Worm (Caenorhabditis elegans) whole organism, late embryonic: Measurements from ENCODE around the gene C31H2.3.

Source experiments
- ahr-1 ChIP-seq: sonication (generic microtip); optimal IDR thresholded peaks from 2 replicates; lab custom pipeline; 2016; ENCODE audit warnings: missing genetic modification characterization, missing compliant biosample characterization
- ceh-14 ChIP-seq: sonication (generic microtip); optimal IDR thresholded peaks from 2 replicates; lab custom pipeline; 2016; ENCODE audit warnings: missing genotype, missing genetic modification characterization, missing compliant biosample characterization
- ceh-18 ChIP-seq: sonication (generic microtip); optimal IDR thresholded peaks from 2 replicates; lab custom pipeline; 2016; ENCODE audit warnings: missing genetic modification characterization, missing compliant biosample characterization
- ceh-2 ChIP-seq: sonication (generic microtip); optimal IDR thresholded peaks from 2 replicates; lab custom pipeline; 2016; ENCODE audit warnings: missing genotype, missing genetic modification characterization, missing compliant biosample characterization
- ceh-22 ChIP-seq: sonication (generic microtip); optimal IDR thresholded peaks from 2 replicates; lab custom pipeline; 2017; ENCODE audit warnings: missing biosample characterization, missing genetic modification characterization
- ceh-24 ChIP-seq: sonication (generic microtip); optimal IDR thresholded peaks from 2 replicates; lab custom pipeline; 2016; ENCODE audit warnings: mild to moderate bottlenecking, missing genetic modification characterization, missing compliant biosample characterization
- ceh-31 ChIP-seq: sonication (generic microtip); optimal IDR thresholded peaks from 2 replicates; lab custom pipeline; 2016; ENCODE audit warnings: missing genetic modification characterization, missing compliant biosample characterization
- ceh-34 ChIP-seq: sonication (generic microtip); optimal IDR thresholded peaks from 2 replicates; lab custom pipeline; 2016; ENCODE audit warnings: mild to moderate bottlenecking, missing genetic modification characterization, missing compliant biosample characterization
- che-1 ChIP-seq: sonication (generic microtip); optimal IDR thresholded peaks from 2 replicates; lab custom pipeline; 2016; ENCODE audit warnings: mild to moderate bottlenecking, missing genetic modification characterization, missing compliant biosample characterization
- dmd-4 ChIP-seq: sonication (generic microtip); optimal IDR thresholded peaks from 2 replicates; lab custom pipeline; 2016; ENCODE audit warnings: borderline replicate concordance, missing genetic modification characterization, missing compliant biosample characterization
- elt-4 ChIP-seq: sonication (generic microtip); optimal IDR thresholded peaks from 2 replicates; lab custom pipeline; 2016; ENCODE audit warnings: missing genetic modification characterization, missing compliant biosample characterization
- ets-4 ChIP-seq: sonication (generic microtip); optimal IDR thresholded peaks from 2 replicates; lab custom pipeline; 2016; ENCODE audit warnings: missing genetic modification characterization, missing compliant biosample characterization
- fax-1 ChIP-seq: sonication (generic microtip); optimal IDR thresholded peaks from 2 replicates; lab custom pipeline; 2016; ENCODE audit warnings: missing genotype, missing genetic modification characterization, missing compliant biosample characterization
- gmeb-2 ChIP-seq: sonication (generic microtip); optimal IDR thresholded peaks from 2 replicates; lab custom pipeline; 2016; ENCODE audit warnings: missing genetic modification characterization, inconsistent platforms, missing compliant biosample characterization
- hlh-13 ChIP-seq: fragments of 200-800 bp; sonication (Bioruptor generic); optimal IDR thresholded peaks from 2 replicates; lab custom pipeline; 2018; ENCODE audit warnings: mild to moderate bottlenecking, missing genetic modification characterization, missing compliant biosample characterization
- hlh-15 ChIP-seq: sonication (generic microtip); optimal IDR thresholded peaks from 2 replicates; lab custom pipeline; 2016; ENCODE audit warnings: missing genetic modification characterization, missing compliant biosample characterization
- hlh-30 ChIP-seq: sonication (generic microtip); optimal IDR thresholded peaks from 2 replicates; lab custom pipeline; 2017; ENCODE audit warnings: antibody characterized with exemption, missing genetic modification characterization, missing compliant biosample characterization; ENCODE audit not compliant: insufficient read depth
- hlh-6 ChIP-seq: sonication (generic microtip); optimal IDR thresholded peaks from 2 replicates; lab custom pipeline; 2016; ENCODE audit warnings: missing genotype, missing genetic modification characterization, missing compliant biosample characterization
- hlh-8 ChIP-seq: sonication (generic microtip); optimal IDR thresholded peaks from 2 replicates; lab custom pipeline; 2016; ENCODE audit warnings: missing genotype, missing genetic modification characterization, missing compliant biosample characterization
- lim-6 ChIP-seq: sonication (generic microtip); optimal IDR thresholded peaks from 2 replicates; lab custom pipeline; 2016; ENCODE audit warnings: missing genetic modification characterization, missing compliant biosample characterization
- mec-3 ChIP-seq: sonication (generic microtip); optimal IDR thresholded peaks from 2 replicates; lab custom pipeline; 2016; ENCODE audit warnings: borderline replicate concordance, missing genetic modification characterization, missing compliant biosample characterization
- nfya-1 ChIP-seq: sonication (generic microtip); optimal IDR thresholded peaks from 2 replicates; lab custom pipeline; 2017; ENCODE audit warnings: missing genetic modification characterization, mild to moderate bottlenecking, missing compliant biosample characterization, antibody characterized with exemption, moderate library complexity
- nhr-232 ChIP-seq: sonication (generic microtip); optimal IDR thresholded peaks from 2 replicates; lab custom pipeline; 2016; ENCODE audit warnings: missing genetic modification characterization, missing compliant biosample characterization
- odd-2 ChIP-seq: sonication (generic microtip); optimal IDR thresholded peaks from 2 replicates; lab custom pipeline; 2017; ENCODE audit warnings: antibody characterized with exemption, mild to moderate bottlenecking, missing genetic modification characterization, missing compliant biosample characterization
- pag-3 ChIP-seq: sonication (generic microtip); optimal IDR thresholded peaks from 2 replicates; lab custom pipeline; 2016; ENCODE audit warnings: missing compliant biosample characterization, missing genetic modification characterization, borderline replicate concordance
- pat-9 ChIP-seq: fragments of 200-800 bp; sonication (Bioruptor generic); optimal IDR thresholded peaks from 2 replicates; lab custom pipeline; 2018; ENCODE audit warnings: mild to moderate bottlenecking, missing genetic modification characterization, moderate library complexity, missing compliant biosample characterization
- pha-2 ChIP-seq: sonication (generic microtip); optimal IDR thresholded peaks from 2 replicates; lab custom pipeline; 2017; ENCODE audit warnings: mild to moderate bottlenecking, missing genetic modification characterization, missing compliant biosample characterization
- pros-1 ChIP-seq: fragments of 150-350 bp; optimal IDR thresholded peaks from 2 replicates; lab custom pipeline; 2014; ENCODE audit warnings: missing biosample characterization, missing genetic modification reagents, missing genetic modification characterization
- sox-4 ChIP-seq: sonication (generic microtip); optimal IDR thresholded peaks from 2 replicates; lab custom pipeline; 2017; ENCODE audit warnings: mild to moderate bottlenecking, missing genetic modification characterization, inconsistent platforms, missing compliant biosample characterization
- syd-9 ChIP-seq: sonication (generic microtip); optimal IDR thresholded peaks from 2 replicates; lab custom pipeline; 2016; ENCODE audit warnings: mild to moderate bottlenecking, missing genetic modification characterization, moderate library complexity, missing compliant biosample characterization
- tbx-2 ChIP-seq: sonication (generic microtip); optimal IDR thresholded peaks from 2 replicates; lab custom pipeline; 2016; ENCODE audit warnings: missing genetic modification characterization, missing compliant biosample characterization
- tbx-7 ChIP-seq: sonication (generic microtip); optimal IDR thresholded peaks from 2 replicates; lab custom pipeline; 2016; ENCODE audit warnings: missing genotype, missing genetic modification characterization, missing compliant biosample characterization
- ttx-3 ChIP-seq: sonication (generic microtip); optimal IDR thresholded peaks from 2 replicates; lab custom pipeline; 2016; ENCODE audit warnings: missing genetic modification reagents, missing genetic modification characterization, missing compliant biosample characterization
- unc-42 ChIP-seq: sonication (generic microtip); optimal IDR thresholded peaks from 2 replicates; lab custom pipeline; 2016; ENCODE audit warnings: missing genotype, missing genetic modification characterization, missing compliant biosample characterization
- unc-55 ChIP-seq: sonication (generic microtip); optimal IDR thresholded peaks from 2 replicates; lab custom pipeline; 2017; ENCODE audit warnings: missing biosample characterization, missing genetic modification reagents, missing genetic modification characterization
- unc-86 ChIP-seq: sonication (generic microtip); optimal IDR thresholded peaks from 2 replicates; lab custom pipeline; 2016; ENCODE audit warnings: missing genetic modification characterization, missing compliant biosample characterization
- zip-5 ChIP-seq: sonication (generic microtip); optimal IDR thresholded peaks from 2 replicates; lab custom pipeline; 2016; ENCODE audit warnings: missing genetic modification characterization, missing compliant biosample characterization
- ztf-16 ChIP-seq: sonication (generic microtip); optimal IDR thresholded peaks from 2 replicates; lab custom pipeline; 2017; ENCODE audit warnings: missing genetic modification characterization, missing compliant biosample characterization

The C31H2.3 gene

DNA sequence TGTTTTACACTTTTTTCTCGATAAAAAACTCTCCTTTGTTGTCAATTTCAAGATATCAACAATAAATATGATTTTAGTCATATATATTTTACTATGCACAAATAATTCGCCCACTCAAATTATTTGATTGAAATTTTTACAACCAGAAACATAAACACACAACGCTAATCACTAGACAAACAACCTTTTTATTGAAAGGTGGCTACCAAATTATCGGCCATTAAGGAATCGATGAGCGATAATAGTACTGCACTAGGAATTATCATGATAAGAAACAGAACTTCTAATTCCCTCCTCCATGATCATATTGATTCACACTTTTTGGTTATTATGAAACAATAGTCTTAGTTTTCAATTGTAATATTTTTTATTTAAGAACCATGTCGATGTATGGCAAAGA is 45.0 kb downstream of the C31H2.3 start, which contains the start of gene C42D8.1:
Gene C42D8.1, plus strand, starts transcription at position 377 of the 400 bp plus-strand sequence.
- TF ChIP-seq dmd-4 (tag; lab: Kevin White, UChicago): no peak
- no peak for TF ChIP-seq ets-4 (tag; lab: Kevin White, UChicago)
- TF ChIP-seq ceh-14 (tag; lab: Kevin White, UChicago): no peak
- TF ChIP-seq gmeb-2 (tag; lab: Kevin White, UChicago): no peak
- no peak for TF ChIP-seq pros-1 (tag; lab: Kevin White, UChicago)
- TF ChIP-seq odd-2 (tag; lab: Kevin White, UChicago): no peak
- TF ChIP-seq elt-4 (tag; lab: Kevin White, UChicago): no peak
- no peak for TF ChIP-seq pha-2 (tag; lab: Kevin White, UChicago)
- no peak for TF ChIP-seq mec-3 (tag; lab: Kevin White, UChicago)
- no peak for TF ChIP-seq pat-9 (tag; lab: Kevin White, UChicago)
- no peak for TF ChIP-seq tbx-7 (tag; lab: Kevin White, UChicago)
- TF ChIP-seq ttx-3: no peak
- no peak for TF ChIP-seq che-1
- TF ChIP-seq ceh-22: no peak
- TF ChIP-seq hlh-15 (tag; lab: Kevin White, UChicago): no peak
- TF ChIP-seq ceh-24: no peak
- no peak for TF ChIP-seq sox-4
- no peak for TF ChIP-seq ceh-18 (tag; lab: Kevin White, UChicago)
- TF ChIP-seq ceh-31 (tag; lab: Kevin White, UChicago): no peak
- TF ChIP-seq, all 69 proteins: peak for 0

DNA sequence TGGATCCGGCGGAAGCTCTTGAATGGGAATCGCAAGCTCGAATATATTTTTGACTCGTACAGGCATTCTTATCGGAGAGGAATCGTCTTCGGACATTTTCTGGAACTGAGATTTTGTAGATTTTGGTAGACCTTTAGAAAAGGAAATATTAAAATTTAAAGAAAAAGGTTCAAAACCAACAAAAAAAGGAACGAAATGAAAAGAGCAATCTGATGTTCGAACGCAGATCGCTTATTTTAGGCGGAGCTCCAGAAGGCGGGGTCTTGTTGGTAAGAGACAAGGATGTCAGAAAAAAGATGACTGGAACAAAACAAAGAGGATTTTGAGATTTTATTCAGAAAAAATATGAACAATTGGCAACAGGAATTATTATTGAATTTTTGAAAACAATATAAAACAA is 47.2 kb downstream of the C31H2.3 start, which contains the start of gene C42D8.9:
Gene C42D8.9, minus strand, starts transcription at position 101 of the 400 bp plus-strand sequence.
- no peak for TF ChIP-seq gmeb-2 (tag; lab: Kevin White, UChicago)
- TF ChIP-seq sox-4: no peak
- TF ChIP-seq odd-2 (tag; lab: Kevin White, UChicago): no peak
- no peak for TF ChIP-seq unc-86 (tag; lab: Kevin White, UChicago)
- TF ChIP-seq zip-5 (tag; lab: Kevin White, UChicago): no peak
- no peak for TF ChIP-seq ceh-2
- no peak for TF ChIP-seq ceh-24
- no peak for TF ChIP-seq ceh-18 (tag; lab: Kevin White, UChicago)
- no peak for TF ChIP-seq ceh-34 (tag; lab: Kevin White, UChicago)
- TF ChIP-seq hlh-8: no peak
- TF ChIP-seq hlh-15 (tag; lab: Kevin White, UChicago): no peak
- TF ChIP-seq ahr-1 (tag; lab: Kevin White, UChicago): no peak
- TF ChIP-seq elt-4 (tag; lab: Kevin White, UChicago): no peak
- no peak for TF ChIP-seq fax-1 (tag; lab: Kevin White, UChicago)
- TF ChIP-seq nhr-232: no peak
- no peak for TF ChIP-seq pag-3 (tag; lab: Kevin White, UChicago)
- TF ChIP-seq nfya-1 (tag; lab: Kevin White, UChicago): no peak

DNA sequence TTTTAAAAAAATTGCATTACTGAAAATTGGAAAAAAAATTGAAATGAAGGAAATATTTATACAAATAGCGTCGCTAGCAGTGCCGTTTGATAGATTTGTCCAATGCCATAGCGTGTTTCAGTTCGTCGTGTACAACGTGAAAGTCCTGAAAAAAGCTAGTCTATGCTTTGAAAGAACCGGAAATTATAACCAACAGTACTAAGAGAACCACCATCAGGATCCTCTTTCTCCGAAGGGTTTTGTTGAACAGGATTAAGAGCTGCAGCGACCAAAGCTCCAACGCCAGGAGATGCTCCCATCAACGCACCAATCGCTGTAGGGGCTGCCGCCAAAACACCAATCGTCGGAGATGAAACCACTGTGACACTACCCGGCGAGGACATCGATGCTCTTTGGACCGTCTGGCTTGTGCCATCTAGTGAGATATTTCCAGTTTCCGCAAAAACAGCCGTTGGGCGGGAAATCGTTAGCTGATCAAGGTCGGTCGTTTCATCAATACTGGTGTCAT is 47.9 kb downstream of the C31H2.3 start:
- TF ChIP-seq pha-2 (tag; lab: Kevin White, UChicago): no peak
- TF ChIP-seq hlh-30 (tag; lab: Kevin White, UChicago): no peak
- TF ChIP-seq zip-5 (tag; lab: Kevin White, UChicago): no peak
- TF ChIP-seq unc-55 (GFP tag; lab: Kevin White, UChicago): no peak
- no peak for TF ChIP-seq dmd-4 (tag; lab: Kevin White, UChicago)
- TF ChIP-seq lim-6 (tag; lab: Kevin White, UChicago): no peak
- TF ChIP-seq tbx-2 (tag; lab: Kevin White, UChicago): no peak
- TF ChIP-seq ceh-24: no peak
- no peak for TF ChIP-seq pag-3 (tag; lab: Kevin White, UChicago)
- no peak for TF ChIP-seq syd-9
- TF ChIP-seq unc-42 (tag; lab: Kevin White, UChicago): no peak
- TF ChIP-seq hlh-13 (GFP tag; lab: Kevin White, UChicago): no peak
- TF ChIP-seq nhr-232: no peak
- no peak for TF ChIP-seq hlh-6 (tag; lab: Kevin White, UChicago)
- TF ChIP-seq ztf-16: no peak
